Worm (Caenorhabditis elegans): ENCODE measurements around the gene C30B5.6.

DNA sequence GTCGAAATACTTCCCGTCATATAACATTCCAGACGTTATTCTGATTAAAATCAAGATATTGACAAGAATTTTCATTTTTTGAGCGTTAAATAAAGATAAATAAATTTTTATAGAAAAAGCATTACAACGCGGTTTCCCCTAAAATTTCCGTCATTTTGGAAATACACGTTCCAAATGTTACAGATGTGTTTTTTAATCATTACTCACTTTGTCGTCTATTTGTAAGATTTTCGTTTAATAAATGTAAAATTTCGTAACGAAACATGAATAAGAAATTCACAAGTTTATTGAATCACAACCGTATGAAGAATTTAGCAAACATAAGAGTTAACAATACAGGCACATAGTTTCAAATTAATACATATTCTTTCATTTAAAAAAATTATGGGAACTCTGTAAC is 19.5 kb downstream of the C30B5.6 start, which contains the start of gene C30B5.17:
- TF ChIP-seq ceh-36 (tag; optimal IDR thresholded peaks at IDR 0.05) (no peak), tra-4 (tag; optimal IDR thresholded peaks at IDR 0.05) (no peak), ets-7 (tag; optimal IDR thresholded peaks at IDR 0.05) (no peak), ama-1 (optimal IDR thresholded peaks at IDR 0.05) (no peak), tbx-11 (GFP tag; IDR thresholded peaks at IDR 0.05) (no peak), tbx-37 (GFP tag; conservative IDR thresholded peaks at IDR 0.05) (no peak), flt-1 (GFP tag; IDR thresholded peaks at IDR 0.05) (no peak), F13C5.2 (tag; optimal IDR thresholded peaks at IDR 0.05) (no peak), hmbx-1 (tag; optimal IDR thresholded peaks at IDR 0.05) (no peak), aly-1 (tag; optimal IDR thresholded peaks at IDR 0.05) (no peak), hmg-4 (GFP tag; optimal IDR thresholded peaks at IDR 0.05) (no peak)
